Worm (Caenorhabditis elegans) whole organism, L4 larva: ENCODE measurements around the gene str-87.

Source experiments
- ama-1 ChIP-seq: fragments of 150-350 bp; optimal IDR thresholded peaks from 2 replicates; lab custom pipeline; 2014; ENCODE audit warnings: inconsistent platforms, mixed read lengths
- lsy-2 ChIP-seq, 2 experiments: fragments of 150-350 bp in 1 of 2; sonication (generic microtip) in 1 of 2; optimal IDR thresholded peaks; 2 replicates each; lab custom pipeline; 2014 to 2017; ENCODE audit warnings: missing biosample characterization in 2 of 2, missing genetic modification characterization in 2 of 2
- nhr-28 ChIP-seq: fragments of 150-350 bp; optimal IDR thresholded peaks from 2 replicates; lab custom pipeline; 2014; ENCODE audit warnings: missing biosample characterization, missing genetic modification characterization
- unc-39 ChIP-seq: sonication (generic microtip); optimal IDR thresholded peaks from 2 replicates; lab custom pipeline; 2017; ENCODE audit warnings: missing biosample characterization, missing genetic modification characterization

ce11 chrV:8983604-8984003 is 4.4 kb downstream of the str-87 start, which contains the start of gene str-86:
- TF ChIP-seq lsy-2 (tag; optimal IDR thresholded peaks at IDR 0.05; lab: Kevin White, UChicago) = no peak
- TF ChIP-seq unc-39 (tag; lab: Kevin White, UChicago) = no peak
- TF ChIP-seq ama-1 = no peak
- no peak for TF ChIP-seq nhr-28 (tag; lab: Kevin White, UChicago)
